Fruit fly (Drosophila melanogaster): ENCODE measurements around the gene nero.

DNA sequence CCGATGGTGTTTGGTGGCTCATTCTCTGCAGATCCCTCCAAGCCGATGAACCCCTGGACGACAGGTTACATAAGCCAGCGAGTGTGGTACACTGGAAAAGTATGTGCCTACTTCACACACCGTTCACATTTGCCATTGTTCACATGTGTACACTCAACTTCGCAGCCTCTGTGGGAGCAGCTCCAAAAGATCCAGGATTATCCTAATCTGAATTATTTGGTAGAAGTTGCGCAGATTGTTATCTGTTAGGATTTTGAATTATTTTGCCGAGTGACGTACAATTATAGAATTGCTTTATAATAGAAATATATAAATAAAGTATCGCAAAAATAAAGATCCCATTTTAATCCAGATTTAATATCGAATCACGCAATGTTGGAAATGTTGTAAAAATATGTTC is 20.2 kb upstream of the nero start:
- TF ChIP-seq psq (optimal IDR thresholded peaks at IDR 0.05), result no peak
- TF ChIP-seq usp (GFP tag; optimal IDR thresholded peaks at IDR 0.05), result no peak
- TF ChIP-seq Dll (optimal IDR thresholded peaks at IDR 0.05), result no peak
